Worm (Caenorhabditis elegans) whole organism, mixed stage, embryonic: ENCODE measurements around the gene K06A4.10.

Experiments used
- lin-13 ChIP-seq: fragments of 150-350 bp; optimal IDR thresholded peaks from 2 replicates; lab custom pipeline; 2014; ENCODE audit warnings: missing biosample characterization, missing genetic modification characterization
- nhr-2 ChIP-seq: fragments of 150-350 bp; optimal IDR thresholded peaks from 2 replicates; lab custom pipeline; 2014; ENCODE audit warnings: missing biosample characterization, missing genetic modification characterization
- nhr-28 ChIP-seq: fragments of 150-350 bp; optimal IDR thresholded peaks from 2 replicates; lab custom pipeline; 2014; ENCODE audit warnings: missing biosample characterization, missing genetic modification characterization
- pha-4 ChIP-seq: fragments of 150-350 bp; optimal IDR thresholded peaks from 2 replicates; lab custom pipeline; 2018; ENCODE audit warnings: missing biosample characterization, missing genetic modification reagents, missing genetic modification characterization

DNA sequence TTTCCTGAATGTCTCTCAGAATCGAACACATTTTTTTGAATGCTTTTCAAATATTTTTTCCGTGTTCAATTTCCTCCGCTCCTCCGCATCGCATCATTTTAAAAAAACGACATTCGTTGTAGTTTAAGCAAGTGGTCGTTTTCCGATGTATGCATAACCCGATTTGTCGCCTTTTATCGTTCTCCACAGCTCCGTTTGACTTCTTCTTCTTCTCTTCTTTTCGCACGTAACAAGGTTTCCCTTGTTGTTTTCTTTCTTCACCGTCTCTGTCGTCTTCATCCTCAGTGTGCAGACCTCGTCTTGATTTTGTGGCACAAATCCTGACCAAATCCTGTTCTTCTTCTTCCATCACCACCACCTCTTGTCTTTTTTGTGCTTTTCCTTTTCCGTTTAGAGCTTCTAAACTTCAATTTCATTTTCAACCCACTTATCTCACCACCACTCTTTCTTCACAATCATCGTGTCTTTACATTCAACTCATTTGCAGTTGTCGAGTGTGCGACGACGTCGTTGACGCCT, 5.8 kb downstream of the K06A4.10 start, which contains the start of gene K06A4.2:
- no peak for TF ChIP-seq nhr-28 (tag; lab: Kevin White, UChicago)
- no peak for TF ChIP-seq nhr-2 (tag; lab: Kevin White, UChicago)
- no peak for TF ChIP-seq pha-4 (tag; lab: Kevin White, UChicago)
- TF ChIP-seq lin-13 = no peak
